ENCODE assay signal across 1 fruit fly cellular context in genomic region chr3L:18404347-18404746, dm6.
TF ChIP-seq lines count a peak whose summit lies in the region.

No protein-coding gene starts in this region.

TF ChIP-seq in whole organism, embryonic, 481 proteins besides CTCF, POLR2A, EP300 and RAD21 (continued from another document):
- no peak for TF ChIP-seq CG6854 (GFP tag; optimal IDR thresholded peaks at IDR 0.05; lab: Kevin White, UChicago)
- TF ChIP-seq CG12219 (GFP tag; optimal IDR thresholded peaks at IDR 0.05; lab: Kevin White, UChicago): no peak
- no peak for TF ChIP-seq slp2 (GFP tag; optimal IDR thresholded peaks at IDR 0.05; lab: Kevin White, UChicago)
- 0 out of 2 replicates have a peak, but pooled peaks have one; percentile 30 for TF ChIP-seq CG17328 (GFP tag; IDR thresholded peaks at IDR 0.05; lab: Robert Waterston, UW)
- TF ChIP-seq sens (GFP tag; lab: Kevin White, UChicago): peak; percentile 81
- no peak for TF ChIP-seq unc-4 (GFP tag; IDR thresholded peaks at IDR 0.05; lab: Robert Waterston, UW; ENCODE audit: partially characterized antibody)
- TF ChIP-seq Oaz (GFP tag; IDR thresholded peaks at IDR 0.05; lab: Robert Waterston, UW): no peak
- TF ChIP-seq CG10366 (GFP tag; IDR thresholded peaks at IDR 0.05; lab: Robert Waterston, UW): no peak
- TF ChIP-seq gcm (GFP tag; optimal IDR thresholded peaks at IDR 0.05; lab: Kevin White, UChicago): no peak
- no peak for TF ChIP-seq CG7786 (GFP tag; optimal IDR thresholded peaks at IDR 0.05; lab: Kevin White, UChicago)
- no peak for TF ChIP-seq tio (GFP tag; optimal IDR thresholded peaks at IDR 0.05; lab: Kevin White, UChicago)
- no peak for TF ChIP-seq prd (optimal IDR thresholded peaks at IDR 0.05; lab: Kevin White, UChicago)
- TF ChIP-seq prd (GFP tag; IDR thresholded peaks at IDR 0.05; lab: Robert Waterston, UW): peak; percentile 54; the same call in 2 of the 3 replicates
- TF ChIP-seq CG6254 (GFP tag; optimal IDR thresholded peaks at IDR 0.05; lab: Kevin White, UChicago): no peak
- no peak for TF ChIP-seq Usf (GFP tag; optimal IDR thresholded peaks at IDR 0.05; lab: Kevin White, UChicago)
- no peak for TF ChIP-seq CG18476 (GFP tag; optimal IDR thresholded peaks at IDR 0.05; lab: Kevin White, UChicago)
- TF ChIP-seq nom (GFP tag; optimal IDR thresholded peaks at IDR 0.05; lab: Kevin White, UChicago): no peak
- peak; percentile 20 for TF ChIP-seq CG17829 (tag; optimal IDR thresholded peaks at IDR 0.05; lab: Kevin White, UChicago)
- peak in 1 of 2 experiments; percentile 42 for TF ChIP-seq bsh (GFP tag; optimal IDR thresholded peaks at IDR 0.05; lab: Kevin White, UChicago)
- TF ChIP-seq CG31441 (GFP tag; IDR thresholded peaks at IDR 0.05; lab: Robert Waterston, UW): no peak
- TF ChIP-seq dysf (GFP tag; IDR thresholded peaks at IDR 0.05; lab: Robert Waterston, UW): 0 out of 3 replicates have a peak, but pooled peaks have one; percentile 17
- TF ChIP-seq ind (GFP tag; optimal IDR thresholded peaks at IDR 0.05; lab: Kevin White, UChicago): no peak
TF ChIP-seq in whole organism, embryonic: peak in this region for 40.
